Fruit fly (Drosophila melanogaster) whole organism, embryonic: ENCODE measurements around the gene Acp63F.

Source experiments
- Atf-2 ChIP-seq: fragments of 200-800 bp; sonication (Bioruptor generic); optimal IDR thresholded peaks from 2 replicates; lab custom pipeline; 2016; ENCODE audit warnings: missing biosample characterization, missing genetic modification characterization
- Atf6 ChIP-seq: fragments of 200-800 bp; sonication (Bioruptor generic); IDR thresholded peaks from 2 replicates; pipeline ENCODE4 v1.3.6; 2022; ENCODE audit warnings: missing biosample characterization, missing genetic modification characterization
- Awh ChIP-seq: fragments of 200-800 bp; sonication (Bioruptor generic); IDR thresholded peaks from 2 replicates; pipeline ENCODE4, ENCODE4 v1.3.6; 2022; ENCODE audit warnings: missing biosample characterization, missing genetic modification characterization
- Blimp-1 ChIP-seq: fragments of 200-800 bp; sonication (Bioruptor generic); optimal IDR thresholded peaks from 3 replicates; lab custom pipeline; 2018; ENCODE audit warnings: missing biosample characterization, missing genetic modification characterization, mild to moderate bottlenecking, moderate library complexity, missing genetic modification reagents
- CG10267 ChIP-seq: fragments of 200-800 bp; sonication (Bioruptor generic); optimal IDR thresholded peaks from 2 replicates; lab custom pipeline; 2018; ENCODE audit warnings: missing biosample characterization, mild to moderate bottlenecking, missing genetic modification characterization, moderate library complexity
- CG10431 ChIP-seq: fragments of 200-800 bp; sonication (Bioruptor generic); optimal IDR thresholded peaks from 3 replicates; lab custom pipeline; 2018; ENCODE audit warnings: missing biosample characterization, mild to moderate bottlenecking, missing genetic modification characterization
- CG12659 ChIP-seq: fragments of 200-800 bp; sonication (Bioruptor generic); optimal IDR thresholded peaks from 3 replicates; lab custom pipeline; 2017; ENCODE audit warnings: mild to moderate bottlenecking, missing biosample characterization, missing genetic modification reagents, missing genetic modification characterization
- CG13424 ChIP-seq: fragments of 200-800 bp; sonication (Bioruptor generic); optimal IDR thresholded peaks from 2 replicates; lab custom pipeline; 2019; ENCODE audit warnings: missing biosample characterization, mild to moderate bottlenecking, missing genetic modification characterization, moderate library complexity
- CG14667 ChIP-seq: fragments of 200-800 bp; sonication (Bioruptor generic); IDR thresholded peaks from 2 replicates; pipeline ENCODE4 v1.3.6; 2022; ENCODE audit warnings: missing biosample characterization, missing genetic modification characterization
- CG15073 ChIP-seq: fragments of 200-800 bp; sonication (Bioruptor generic); optimal IDR thresholded peaks from 2 replicates; lab custom pipeline; 2016; ENCODE audit warnings: missing biosample characterization, missing genetic modification characterization
- CG15696 ChIP-seq: fragments of 200-800 bp; sonication (Bioruptor generic); optimal IDR thresholded peaks from 2 replicates; lab custom pipeline; 2019; ENCODE audit warnings: missing biosample characterization, mild to moderate bottlenecking, missing genetic modification characterization, moderate library complexity
- CG1603 ChIP-seq: fragments of 200-800 bp; sonication (Bioruptor generic); optimal IDR thresholded peaks from 2 replicates; lab custom pipeline; 2019; ENCODE audit warnings: missing biosample characterization, mild to moderate bottlenecking, missing genetic modification characterization, moderate library complexity
- CG1647 ChIP-seq: fragments of 200-800 bp; sonication (Bioruptor generic); optimal IDR thresholded peaks from 3 replicates; lab custom pipeline; 2016; ENCODE audit warnings: missing biosample characterization, missing genetic modification characterization
- CG32767 ChIP-seq: fragments of 200-800 bp; sonication (Bioruptor generic); IDR thresholded peaks from 2 replicates; pipeline ENCODE4 v1.3.6; 2022; ENCODE audit warnings: missing biosample characterization, missing genetic modification characterization
- CG3407 ChIP-seq: fragments of 200-800 bp; sonication (Bioruptor generic); optimal IDR thresholded peaks from 2 replicates; lab custom pipeline; 2018; ENCODE audit warnings: missing biosample characterization, mild to moderate bottlenecking, missing genetic modification characterization
- CG4404 ChIP-seq: fragments of 200-800 bp; sonication (Bioruptor generic); IDR thresholded peaks from 2 replicates; pipeline ENCODE4 v1.3.6; 2022; ENCODE audit warnings: missing biosample characterization, missing genetic modification characterization
- CG4424 ChIP-seq: fragments of 200-800 bp; sonication (Bioruptor generic); optimal IDR thresholded peaks from 3 replicates; lab custom pipeline; 2016; ENCODE audit warnings: missing biosample characterization, missing genetic modification characterization
- CG7357 ChIP-seq: fragments of 200-800 bp; sonication (Bioruptor generic); IDR thresholded peaks from 3 replicates; pipeline ENCODE4 v1.3.6; 2022; ENCODE audit warnings: missing biosample characterization, missing genetic modification characterization
- CG9437 ChIP-seq: fragments of 200-800 bp; sonication (Bioruptor generic); optimal IDR thresholded peaks from 2 replicates; lab custom pipeline; 2018; ENCODE audit warnings: missing biosample characterization, mild to moderate bottlenecking, missing genetic modification characterization
- CoRest ChIP-seq: fragments of 200-800 bp; sonication (Bioruptor generic); optimal IDR thresholded peaks from 3 replicates; lab custom pipeline; 2018; ENCODE audit warnings: missing biosample characterization, mild to moderate bottlenecking, missing genetic modification characterization, moderate library complexity
- Dfd ChIP-seq, 2 experiments: fragments of >200 bp; optimal IDR thresholded peaks; 2 replicates each; lab custom pipeline; 2017; ENCODE audit warnings: missing biosample characterization in 2 of 2, missing genetic modification characterization in 2 of 2
- Dll ChIP-seq: fragments of 200-800 bp; sonication (Bioruptor generic); IDR thresholded peaks from 4 replicates; pipeline ENCODE4 v1.3.6; 2022; ENCODE audit warnings: missing biosample characterization, missing genetic modification characterization; ENCODE audit not compliant: partially characterized antibody
- E2f1 ChIP-seq: fragments of 200-800 bp; sonication (Bioruptor generic); IDR thresholded peaks from 2 replicates; pipeline ENCODE4 v1.3.6; 2022; ENCODE audit warnings: missing biosample characterization, missing genetic modification characterization
- Ets65A ChIP-seq: fragments of 200-800 bp; sonication (Bioruptor generic); peaks from one replicate; lab custom pipeline; 2016; ENCODE audit warnings: missing biosample characterization, missing genetic modification characterization
- Fer3 ChIP-seq: fragments of 200-800 bp; sonication (Bioruptor generic); optimal IDR thresholded peaks from 2 replicates; lab custom pipeline; 2018; ENCODE audit warnings: missing biosample characterization, mild to moderate bottlenecking, missing genetic modification characterization, moderate library complexity
- H2.0 ChIP-seq: fragments of 200-800 bp; sonication (Bioruptor generic); IDR thresholded peaks from 2 replicates; pipeline ENCODE4 v1.3.6; 2022; ENCODE audit warnings: missing biosample characterization, missing genetic modification characterization
- HmgD ChIP-seq: fragments of 200-800 bp; sonication (Bioruptor generic); optimal IDR thresholded peaks from 3 replicates; lab custom pipeline; 2016; ENCODE audit warnings: missing biosample characterization, missing genetic modification characterization
- Hr51 ChIP-seq, 2 experiments: fragments of 200-800 bp; sonication (Bioruptor generic); optimal IDR thresholded peaks; 2 replicates in 1 of 2; 3 replicates in 1 of 2; lab custom pipeline; 2016 to 2018; ENCODE audit warnings: missing biosample characterization in 2 of 2, missing genetic modification characterization in 2 of 2, mild to moderate bottlenecking in 1 of 2, moderate library complexity in 1 of 2
- Lim3 ChIP-seq: fragments of 200-800 bp; sonication (Bioruptor generic); IDR thresholded peaks from 2 replicates; pipeline ENCODE4 v1.3.6; 2022; ENCODE audit warnings: missing biosample characterization, missing genetic modification characterization
- Lpt ChIP-seq: fragments of >200 bp; optimal IDR thresholded peaks from 2 replicates; lab custom pipeline; 2018; ENCODE audit warnings: missing biosample characterization, missing genetic modification characterization
- Side ChIP-seq: fragments of 200-800 bp; sonication (Bioruptor generic); optimal IDR thresholded peaks from 2 replicates; lab custom pipeline; 2016; ENCODE audit warnings: missing biosample characterization, missing genetic modification characterization
- Sin3A ChIP-seq: fragments of >200 bp; optimal IDR thresholded peaks from 2 replicates; lab custom pipeline; 2018
- Sox100B ChIP-seq: fragments of 200-800 bp; sonication (Bioruptor generic); optimal IDR thresholded peaks from 3 replicates; lab custom pipeline; 2018; ENCODE audit warnings: missing biosample characterization, mild to moderate bottlenecking, missing genetic modification characterization
- abd-A ChIP-seq: fragments of 200-800 bp; sonication (Bioruptor generic); optimal IDR thresholded peaks from 3 replicates; lab custom pipeline; 2019; ENCODE audit warnings: missing biosample characterization, mild to moderate bottlenecking, missing genetic modification characterization, moderate library complexity
- ase ChIP-seq: fragments of 200-800 bp; sonication (Bioruptor generic); IDR thresholded peaks from 3 replicates; pipeline ENCODE4 v1.3.6; 2022; ENCODE audit warnings: missing biosample characterization, missing genetic modification characterization
- bigmax ChIP-seq: fragments of 200-800 bp; sonication (Bioruptor generic); optimal IDR thresholded peaks from 2 replicates; lab custom pipeline; 2018; ENCODE audit warnings: missing biosample characterization, mild to moderate bottlenecking, missing genetic modification characterization
- crp ChIP-seq, 2 experiments: fragments of 200-800 bp; sonication (Bioruptor generic); optimal IDR thresholded peaks; 2 replicates in 1 of 2; 3 replicates in 1 of 2; lab custom pipeline; 2017; ENCODE audit warnings: missing biosample characterization in 2 of 2, missing genetic modification characterization in 2 of 2, mild to moderate bottlenecking in 1 of 2, moderate library complexity in 1 of 2
- danr ChIP-seq: fragments of 200-800 bp; sonication (Bioruptor generic); IDR thresholded peaks from 2 replicates; pipeline ENCODE4 v1.3.6; 2022; ENCODE audit warnings: missing biosample characterization, missing genetic modification characterization
- disco-r ChIP-seq: fragments of 200-800 bp; sonication (Bioruptor generic); optimal IDR thresholded peaks from 2 replicates; lab custom pipeline; 2016; ENCODE audit warnings: missing biosample characterization, missing genetic modification characterization
- ftz-f1 ChIP-seq: fragments of 200-800 bp; sonication (Bioruptor generic); optimal IDR thresholded peaks from 2 replicates; lab custom pipeline; 2016; ENCODE audit warnings: missing biosample characterization, missing genetic modification characterization
- gsb-n ChIP-seq: fragments of 200-800 bp; sonication (Bioruptor generic); optimal IDR thresholded peaks from 3 replicates; lab custom pipeline; 2018; ENCODE audit warnings: missing biosample characterization, mild to moderate bottlenecking, missing genetic modification characterization
- hbn ChIP-seq: fragments of 200-800 bp; sonication (Bioruptor generic); IDR thresholded peaks from 2 replicates; pipeline ENCODE4 v1.3.6; 2022; ENCODE audit warnings: missing biosample characterization, missing genetic modification characterization; ENCODE audit not compliant: partially characterized antibody
- hkb ChIP-seq, 2 experiments: fragments of 200-800 bp in 1 of 2; fragments of >200 bp in 1 of 2; sonication (Bioruptor generic) in 1 of 2; IDR thresholded peaks in 1 of 2; optimal IDR thresholded peaks in 1 of 2; 2 replicates each; pipeline versions ENCODE4 v1.3.6 to Lab custom; 2017 to 2022; ENCODE audit warnings: missing biosample characterization in 1 of 2, missing genetic modification characterization in 1 of 2
- kah ChIP-seq: fragments of 200-800 bp; sonication (Bioruptor generic); optimal IDR thresholded peaks from 2 replicates; lab custom pipeline; 2018; ENCODE audit warnings: missing biosample characterization, mild to moderate bottlenecking, missing genetic modification characterization
- kay ChIP-seq: fragments of 200-800 bp; sonication (Bioruptor generic); optimal IDR thresholded peaks from 2 replicates; lab custom pipeline; 2016; ENCODE audit warnings: missing biosample characterization, missing genetic modification characterization
- salm ChIP-seq: fragments of 200-800 bp; sonication (Bioruptor generic); optimal IDR thresholded peaks from 2 replicates; lab custom pipeline; 2018; ENCODE audit warnings: missing biosample characterization, mild to moderate bottlenecking, missing genetic modification characterization
- sna ChIP-seq: fragments of 200-800 bp; sonication (Bioruptor generic); IDR thresholded peaks from 2 replicates; pipeline ENCODE4 v1.3.6; 2022; ENCODE audit warnings: missing biosample characterization, missing genetic modification characterization; ENCODE audit not compliant: partially characterized antibody
- so ChIP-seq: fragments of 200-800 bp; sonication (Bioruptor generic); IDR thresholded peaks from 3 replicates; pipeline ENCODE4 v1.3.6; 2022; ENCODE audit warnings: missing biosample characterization, missing genetic modification characterization
- tgo ChIP-seq: fragments of 200-800 bp; sonication (Bioruptor generic); IDR thresholded peaks from 3 replicates; pipeline ENCODE4 v1.3.6; 2022; ENCODE audit warnings: missing biosample characterization, missing genetic modification characterization
- tx ChIP-seq: fragments of 200-800 bp; sonication (Bioruptor generic); optimal IDR thresholded peaks from 2 replicates; lab custom pipeline; 2016; ENCODE audit warnings: missing biosample characterization, missing genetic modification characterization

Acp63F gene

dm6 chr3L:3788790-3789421, 27.2 kb downstream of the Acp63F start (continued):
- TF ChIP-seq Sin3A (lab: Kevin White, UChicago) (no peak), hbn (peak; percentile 22; the same call in 1 of the 2 replicates), danr (GFP tag; lab: Robert Waterston, UW) (no peak), HmgD (GFP tag; lab: Kevin White, UChicago) (peak; percentile 9), CG4404 (no peak), CG10267 (tag; lab: Kevin White, UChicago) (peak; percentile 52), CG3407 (GFP tag; lab: Kevin White, UChicago) (peak; percentile 38), Atf6 (GFP tag; lab: Robert Waterston, UW) (no peak), CG14667 (GFP tag; lab: Robert Waterston, UW) (no peak), Blimp-1 (GFP tag; lab: Kevin White, UChicago) (peak; percentile 51), CG32767 (GFP tag; lab: Robert Waterston, UW) (no peak), Dll (0 out of 4 replicates have a peak, but pooled peaks have one; percentile 56), CG1603 (tag; lab: Kevin White, UChicago) (peak; percentile 31), Side (GFP tag; lab: Kevin White, UChicago) (peak; percentile 26), Sox100B (peak; percentile 48), ase (GFP tag; lab: Robert Waterston, UW) (no peak), H2.0 (GFP tag; lab: Robert Waterston, UW) (no peak), Awh (GFP tag; lab: Robert Waterston, UW) (no peak), CG7357 (GFP tag; lab: Robert Waterston, UW) (no peak), Ets65A (no peak), hkb (optimal IDR thresholded peaks at IDR 0.05; lab: Kevin White, UChicago) (no peak), hkb (GFP tag; IDR thresholded peaks at IDR 0.05; lab: Robert Waterston, UW) (0 out of 2 replicates have a peak, but pooled peaks have one; percentile 14), tgo (no peak), Fer3 (peak; percentile 7), kah (peak; percentile 0), abd-A (tag; lab: Kevin White, UChicago) (peak; percentile 4), Lpt (GFP tag; lab: Kevin White, UChicago) (no peak), CG15696 (no peak), Lim3 (GFP tag; lab: Robert Waterston, UW) (no peak), CG12659 (GFP tag; lab: Kevin White, UChicago) (peak; percentile 9), tx (no peak), salm (tag; lab: Kevin White, UChicago) (no peak), E2f1 (GFP tag; lab: Robert Waterston, UW) (no peak), Dfd (GFP tag; optimal IDR thresholded peaks at IDR 0.05; lab: Kevin White, UChicago) (no peak), kay (GFP tag; lab: Kevin White, UChicago) (no peak), Hr51 (GFP tag; optimal IDR thresholded peaks at IDR 0.05; lab: Kevin White, UChicago) (peak in 1 of 2 experiments; percentile 47), CG4424 (GFP tag; lab: Kevin White, UChicago) (no peak), gsb-n (peak; percentile 51), Atf-2 (GFP tag; lab: Kevin White, UChicago) (no peak), crp (GFP tag; optimal IDR thresholded peaks at IDR 0.05; lab: Kevin White, UChicago) (no peak), disco-r (GFP tag; lab: Kevin White, UChicago) (no peak), bigmax (GFP tag; lab: Kevin White, UChicago) (no peak), CG1647 (GFP tag; lab: Kevin White, UChicago) (no peak), CG10431 (GFP tag; lab: Kevin White, UChicago) (no peak), CG9437 (GFP tag; lab: Kevin White, UChicago) (peak; percentile 36), CoRest (tag; lab: Kevin White, UChicago) (no peak), CG15073 (GFP tag; lab: Kevin White, UChicago) (no peak), so (GFP tag; lab: Robert Waterston, UW) (peak; percentile 65; the same call in 1 of the 3 replicates), sna (GFP tag; lab: Robert Waterston, UW) (peak; percentile 42; the same call in 1 of the 2 replicates), ftz-f1 (GFP tag; lab: Kevin White, UChicago) (no peak), CG13424 (tag; lab: Kevin White, UChicago) (peak; percentile 48)
